Worm (Caenorhabditis elegans) whole organism, L4 larva: Measurements from ENCODE around the gene T10C6.10.

Source experiments
- F10B5.3 ChIP-seq: sonication (generic microtip); optimal IDR thresholded peaks from 2 replicates; lab custom pipeline; 2016; ENCODE audit warnings: mild to moderate bottlenecking, missing genetic modification characterization, missing compliant biosample characterization
- F26F4.8 ChIP-seq: fragments of 200-800 bp; sonication (Bioruptor generic); conservative IDR thresholded peaks from 2 replicates; pipeline ENCODE4 v1.3.6; 2022; ENCODE audit warnings: missing genetic modification characterization, missing compliant biosample characterization
- R02D3.7 ChIP-seq: fragments of 150-350 bp; sonication (generic microtip); optimal IDR thresholded peaks from 3 replicates; lab custom pipeline; 2014; ENCODE audit warnings: missing biosample characterization, missing genetic modification characterization
- ZK337.2 ChIP-seq: fragments of 200-800 bp; sonication (Bioruptor generic); IDR thresholded peaks from 2 replicates; pipeline ENCODE4 v1.3.6; 2022; ENCODE audit warnings: missing genetic modification reagents, missing genetic modification characterization, missing compliant biosample characterization
- aha-1 ChIP-seq: fragments of 150-350 bp; peaks from one replicate; lab custom pipeline; 2014; ENCODE audit warnings: missing biosample characterization, missing genetic modification characterization
- aly-2 ChIP-seq: sonication (generic microtip); optimal IDR thresholded peaks from 2 replicates; lab custom pipeline; 2018; ENCODE audit warnings: missing biosample characterization, missing genetic modification characterization
- ceh-20 ChIP-seq: fragments of 200-800 bp; sonication (Bioruptor generic); IDR thresholded peaks from 2 replicates; pipeline ENCODE4 v1.3.6; 2022; ENCODE audit warnings: missing genetic modification reagents, missing genetic modification characterization, missing compliant biosample characterization
- ceh-44 ChIP-seq: fragments of 200-800 bp; sonication (Bioruptor generic); IDR thresholded peaks from 2 replicates; pipeline ENCODE4 v1.3.6; 2022; ENCODE audit warnings: missing genetic modification reagents, missing genetic modification characterization, missing compliant biosample characterization
- cey-2 ChIP-seq: sonication (generic microtip); optimal IDR thresholded peaks from 3 replicates; lab custom pipeline; 2017; ENCODE audit warnings: missing genetic modification characterization, mild to moderate bottlenecking, missing compliant biosample characterization, antibody characterized with exemption, borderline replicate concordance; ENCODE audit not compliant: insufficient read depth
- daf-19 ChIP-seq: fragments of 200-800 bp; sonication (Bioruptor generic); conservative IDR thresholded peaks from 2 replicates; pipeline ENCODE4 v1.3.6; 2022; ENCODE audit warnings: missing genetic modification characterization, missing compliant biosample characterization
- dmd-9 ChIP-seq: fragments of 200-800 bp; sonication (Bioruptor generic); IDR thresholded peaks from 2 replicates; pipeline ENCODE4 v1.3.6; 2022; ENCODE audit warnings: missing genetic modification reagents, missing genetic modification characterization, missing compliant biosample characterization
- dpl-1 ChIP-seq: fragments of 150-350 bp; optimal IDR thresholded peaks from 2 replicates; lab custom pipeline; 2014; ENCODE audit warnings: missing biosample characterization, missing genetic modification reagents, missing genetic modification characterization
- dve-1 ChIP-seq: sonication (generic microtip); optimal IDR thresholded peaks from 2 replicates; lab custom pipeline; 2017; ENCODE audit warnings: antibody characterized with exemption, mild to moderate bottlenecking, missing genetic modification characterization, missing compliant biosample characterization; ENCODE audit not compliant: insufficient read depth
- gei-8 ChIP-seq: fragments of 200-800 bp; sonication (Bioruptor generic); optimal IDR thresholded peaks from 2 replicates; lab custom pipeline; 2018; ENCODE audit warnings: mild to moderate bottlenecking, missing genetic modification characterization, missing compliant biosample characterization
- hlh-30 ChIP-seq: sonication (generic microtip); optimal IDR thresholded peaks from 2 replicates; lab custom pipeline; 2017; ENCODE audit warnings: antibody characterized with exemption, mild to moderate bottlenecking, missing genetic modification characterization, missing compliant biosample characterization; ENCODE audit not compliant: insufficient read depth
- jun-1 ChIP-seq: fragments of 150-350 bp; optimal IDR thresholded peaks from 2 replicates; lab custom pipeline; 2014; ENCODE audit warnings: missing biosample characterization, missing genetic modification reagents, missing genetic modification characterization
- lin-1 ChIP-seq: fragments of 200-800 bp; sonication (Bioruptor generic); IDR thresholded peaks from 2 replicates; pipeline ENCODE4 v1.3.6; 2022; ENCODE audit warnings: missing genetic modification reagents, missing genetic modification characterization, missing compliant biosample characterization
- lin-15B ChIP-seq: fragments of 150-350 bp; sonication (generic microtip); optimal IDR thresholded peaks from 3 replicates; lab custom pipeline; 2014; ENCODE audit warnings: missing biosample characterization, missing genetic modification characterization
- madf-9 ChIP-seq: fragments of 200-800 bp; sonication (Bioruptor generic); conservative IDR thresholded peaks from 2 replicates; pipeline ENCODE4 v1.3.6; 2022; ENCODE audit warnings: missing genetic modification reagents, missing genetic modification characterization, missing compliant biosample characterization
- mxl-2 ChIP-seq: fragments of 200-800 bp; sonication (Bioruptor generic); conservative IDR thresholded peaks from 2 replicates; pipeline ENCODE4 v1.3.6; 2022; ENCODE audit warnings: missing genetic modification reagents, missing genetic modification characterization, missing compliant biosample characterization
- mxl-3 ChIP-seq: fragments of 200-800 bp; sonication (Bioruptor generic); optimal IDR thresholded peaks from 2 replicates; lab custom pipeline; 2018; ENCODE audit warnings: mild to moderate bottlenecking, missing genetic modification characterization, missing compliant biosample characterization
- nhr-10 ChIP-seq: fragments of 150-350 bp; optimal IDR thresholded peaks from 2 replicates; lab custom pipeline; 2014; ENCODE audit warnings: missing biosample characterization, missing genetic modification characterization
- nhr-11 ChIP-seq: fragments of 150-350 bp; optimal IDR thresholded peaks from 2 replicates; lab custom pipeline; 2014; ENCODE audit warnings: missing biosample characterization, missing genetic modification characterization
- nhr-237 ChIP-seq: sonication (generic microtip); optimal IDR thresholded peaks from 2 replicates; lab custom pipeline; 2017; ENCODE audit warnings: missing biosample characterization, missing genetic modification characterization
- nhr-41 ChIP-seq: fragments of 200-800 bp; sonication (Bioruptor generic); IDR thresholded peaks from 2 replicates; pipeline ENCODE4 v1.3.6; 2022; ENCODE audit warnings: missing genetic modification reagents, missing genetic modification characterization, missing compliant biosample characterization
- nhr-76 ChIP-seq: fragments of 150-350 bp; optimal IDR thresholded peaks from 2 replicates; lab custom pipeline; 2014; ENCODE audit warnings: missing biosample characterization, missing genetic modification characterization
- pha-4 ChIP-seq, 2 experiments: fragments of 150-350 bp in 1 of 2; fragments of 200-800 bp in 1 of 2; sonication (Bioruptor generic) in 1 of 2; IDR thresholded peaks in 1 of 2; optimal IDR thresholded peaks in 1 of 2; 2 replicates each; pipeline versions ENCODE4 v1.3.6 to Lab custom; 2014 to 2022; ENCODE audit warnings: missing genetic modification characterization in 2 of 2, missing genetic modification reagents in 2 of 2, missing biosample characterization in 1 of 2, missing compliant biosample characterization in 1 of 2
- saeg-2 ChIP-seq: fragments of 200-800 bp; sonication (Bioruptor generic); IDR thresholded peaks from 2 replicates; pipeline ENCODE4 v1.3.6; 2022; ENCODE audit warnings: missing genetic modification reagents, missing genetic modification characterization, missing compliant biosample characterization
- set-16 ChIP-seq: fragments of 200-800 bp; sonication (Bioruptor generic); IDR thresholded peaks from 2 replicates; pipeline ENCODE4 v1.3.6; 2022; ENCODE audit warnings: missing genetic modification reagents, missing genetic modification characterization, missing compliant biosample characterization
- snpc-1.2 ChIP-seq: fragments of 200-800 bp; sonication (Bioruptor generic); IDR thresholded peaks from 2 replicates; pipeline ENCODE4 v1.3.6; 2022; ENCODE audit warnings: missing genetic modification reagents, missing genetic modification characterization, missing compliant biosample characterization
- spr-1 ChIP-seq: sonication (generic microtip); optimal IDR thresholded peaks from 2 replicates; lab custom pipeline; 2016; ENCODE audit warnings: mild to moderate bottlenecking, missing genetic modification characterization, missing compliant biosample characterization
- unc-130 ChIP-seq: sonication (generic microtip); optimal IDR thresholded peaks from 2 replicates; lab custom pipeline; 2016; ENCODE audit warnings: missing genetic modification reagents, missing genetic modification characterization, missing compliant biosample characterization
- vab-7 ChIP-seq: fragments of 200-800 bp; sonication (Bioruptor generic); IDR thresholded peaks from 2 replicates; pipeline ENCODE4 v1.3.6; 2022; ENCODE audit warnings: missing genetic modification reagents, missing genetic modification characterization, missing compliant biosample characterization
- zfp-2 ChIP-seq: sonication (generic microtip); optimal IDR thresholded peaks from 2 replicates; lab custom pipeline; 2016; ENCODE audit warnings: mild to moderate bottlenecking, missing genetic modification characterization, missing compliant biosample characterization
- zfp-3 ChIP-seq: fragments of 200-800 bp; sonication (Bioruptor generic); conservative IDR thresholded peaks from 2 replicates; pipeline ENCODE4 v1.3.6; 2022; ENCODE audit warnings: missing genetic modification reagents, missing genetic modification characterization, missing compliant biosample characterization
- zip-11 ChIP-seq: fragments of 200-800 bp; sonication (Bioruptor generic); IDR thresholded peaks from 2 replicates; pipeline ENCODE4 v1.3.6; 2022; ENCODE audit warnings: missing genetic modification characterization, missing compliant biosample characterization
- ztf-7 ChIP-seq: fragments of 150-350 bp; optimal IDR thresholded peaks from 2 replicates; lab custom pipeline; 2014; ENCODE audit warnings: missing biosample characterization, missing genetic modification characterization

The T10C6.10 gene

ce11 chrV:16045837-16046236 lies 9.6 kb downstream of the T10C6.10 start, which contains the start of gene T10C6.15 (continued):
- peak; percentile 46 for TF ChIP-seq nhr-10

- TF ChIP-seq gei-8 (GFP tag; lab: Kevin White, UChicago), result no peak
- TF ChIP-seq F26F4.8, result no peak
- TF ChIP-seq nhr-76, result no peak
Measured at ce11 chrV:16046573-16046972, 10.4 kb downstream of the T10C6.10 start, which contains the start of gene ZK285.2. Gene ZK285.2, plus strand, starts transcription at chrV:16046873.

ce11 chrV:16047052-16047451 lies 10.8 kb downstream of the T10C6.10 start:
- peak; percentile 90 for TF ChIP-seq set-16 (GFP tag; lab: Robert Waterston, UW)
- no peak for TF ChIP-seq saeg-2
- TF ChIP-seq hlh-30 (tag; lab: Kevin White, UChicago), result no peak
- TF ChIP-seq dmd-9 (GFP tag; lab: Robert Waterston, UW), result no peak

ce11 chrV:16047508-16047907 lies 11.3 kb downstream of the T10C6.10 start, which contains the start of gene str-198:
Gene str-198, plus strand, starts transcription at chrV:16047808.
- TF ChIP-seq dve-1 (no peak), dpl-1 (GFP tag; lab: Kevin White, UChicago) (no peak), cey-2 (no peak), jun-1 (tag; lab: Kevin White, UChicago) (no peak), ZK337.2 (no peak), zfp-3 (GFP tag; lab: Robert Waterston, UW) (no peak), R02D3.7 (no peak), zfp-2 (tag; lab: Kevin White, UChicago) (no peak), spr-1 (tag; lab: Kevin White, UChicago) (no peak), snpc-1.2 (GFP tag; lab: Robert Waterston, UW) (no peak), mxl-3 (GFP tag; lab: Kevin White, UChicago) (no peak), aly-2 (tag; lab: Kevin White, UChicago) (no peak), nhr-41 (GFP tag; lab: Robert Waterston, UW) (no peak)

- TF ChIP-seq lin-15B (tag; lab: Kevin White, UChicago) (no peak), pha-4 (GFP tag; IDR thresholded peaks at IDR 0.05; lab: Robert Waterston, UW) (no peak), pha-4 (tag; optimal IDR thresholded peaks at IDR 0.05; lab: Kevin White, UChicago) (no peak), ztf-7 (tag; lab: Kevin White, UChicago) (no peak), hlh-30 (tag; lab: Kevin White, UChicago) (no peak), ceh-20 (GFP tag; lab: Robert Waterston, UW) (no peak), mxl-2 (GFP tag; lab: Robert Waterston, UW) (no peak)
Measured at ce11 chrV:16049177-16049576, 13.0 kb downstream of the T10C6.10 start, which contains the start of gene best-12. Gene best-12, plus strand, starts transcription at chrV:16049477.

- TF ChIP-seq lin-1 (no peak), aha-1 (peak; percentile 52)
Measured at ce11 chrV:16053373-16053772, 17.2 kb downstream of the T10C6.10 start, which contains the start of gene F14H3.3. Gene F14H3.3, minus strand, starts transcription at chrV:16053473.

ce11 chrV:16055031-16055430 lies 18.8 kb downstream of the T10C6.10 start, which contains the start of gene F14H3.4:
Gene F14H3.4, minus strand, starts transcription at chrV:16055072.
- TF ChIP-seq ztf-7 (tag; lab: Kevin White, UChicago) (no peak), F10B5.3 (tag; lab: Kevin White, UChicago) (no peak), spr-1 (tag; lab: Kevin White, UChicago) (no peak), madf-9 (no peak), nhr-237 (tag; lab: Kevin White, UChicago) (no peak), ceh-44 (no peak), unc-130 (GFP tag; lab: Kevin White, UChicago) (no peak), dmd-9 (GFP tag; lab: Robert Waterston, UW) (no peak), zip-11 (GFP tag; lab: Robert Waterston, UW) (no peak), daf-19 (GFP tag; lab: Robert Waterston, UW) (no peak), vab-7 (GFP tag; lab: Robert Waterston, UW) (no peak), dpl-1 (GFP tag; lab: Kevin White, UChicago) (no peak), nhr-11 (tag; lab: Kevin White, UChicago) (no peak)
